Worm (Caenorhabditis elegans) whole organism, L2 larva: ENCODE data around the gene srj-19.

Experiments
- Y55F3AM.14 ChIP-seq: fragments of 200-800 bp; sonication (Bioruptor generic); optimal IDR thresholded peaks from 2 replicates; lab custom pipeline; 2018; ENCODE audit warnings: mild to moderate bottlenecking, missing genetic modification characterization, missing compliant biosample characterization
- ceh-82 ChIP-seq: fragments of 150-350 bp; optimal IDR thresholded peaks from 2 replicates; lab custom pipeline; 2014; ENCODE audit warnings: missing biosample characterization, missing genetic modification characterization
- dmd-4 ChIP-seq: sonication (generic microtip); optimal IDR thresholded peaks from 2 replicates; lab custom pipeline; 2017; ENCODE audit warnings: missing biosample characterization, missing genetic modification characterization
- egl-27 ChIP-seq: sonication (generic microtip); optimal IDR thresholded peaks from 3 replicates; lab custom pipeline; 2017; ENCODE audit warnings: missing biosample characterization, missing genetic modification reagents, missing genetic modification characterization
- lsy-2 ChIP-seq, 2 experiments: fragments of 150-350 bp in 1 of 2; sonication (generic microtip) in 1 of 2; optimal IDR thresholded peaks; 2 replicates each; lab custom pipeline; 2014 to 2017; ENCODE audit warnings: missing biosample characterization in 2 of 2, missing genetic modification characterization in 2 of 2
- mab-5 ChIP-seq: fragments of 150-350 bp; optimal IDR thresholded peaks from 2 replicates; lab custom pipeline; 2014; ENCODE audit warnings: missing biosample characterization, missing genetic modification characterization
- nhr-23 ChIP-seq: fragments of 150-350 bp; optimal IDR thresholded peaks from 2 replicates; lab custom pipeline; 2014; ENCODE audit warnings: missing biosample characterization, missing genetic modification reagents, missing genetic modification characterization
- nhr-237 ChIP-seq: fragments of 150-350 bp; optimal IDR thresholded peaks from 2 replicates; lab custom pipeline; 2014; ENCODE audit warnings: missing biosample characterization, missing genetic modification characterization
- skn-1 ChIP-seq: sonication (generic microtip); optimal IDR thresholded peaks from 2 replicates; lab custom pipeline; 2017; ENCODE audit warnings: missing biosample characterization, missing genetic modification characterization
- snpc-4 ChIP-seq: fragments of 150-350 bp; optimal IDR thresholded peaks from 2 replicates; lab custom pipeline; 2014; ENCODE audit warnings: missing biosample characterization, missing genetic modification characterization
- ztf-4 ChIP-seq: fragments of 150-350 bp; optimal IDR thresholded peaks from 2 replicates; lab custom pipeline; 2014; ENCODE audit warnings: missing biosample characterization, missing genetic modification characterization

ce11 chrV:2603056-2603455 lies 32.5 kb upstream of the srj-19 start, which contains the start of gene F53E10.6:
- TF ChIP-seq dmd-4 (tag; lab: Kevin White, UChicago), result no peak
- no peak for TF ChIP-seq nhr-23 (tag; lab: Kevin White, UChicago)
- TF ChIP-seq snpc-4 (tag; lab: Kevin White, UChicago), result no peak
- peak in 1 of 2 experiments; percentile 40 for TF ChIP-seq lsy-2 (tag; optimal IDR thresholded peaks at IDR 0.05; lab: Kevin White, UChicago)
- no peak for TF ChIP-seq Y55F3AM.14 (GFP tag; lab: Kevin White, UChicago)
- TF ChIP-seq nhr-237 (tag; lab: Kevin White, UChicago), result no peak
- no peak for TF ChIP-seq ceh-82
- TF ChIP-seq skn-1, result no peak
- no peak for TF ChIP-seq ztf-4 (tag; lab: Kevin White, UChicago)
- TF ChIP-seq mab-5 (tag; lab: Kevin White, UChicago), result no peak
- no peak for TF ChIP-seq egl-27
